Worm (Caenorhabditis elegans): ENCODE measurements around the gene tbc-2.

Gene tbc-2

DNA sequence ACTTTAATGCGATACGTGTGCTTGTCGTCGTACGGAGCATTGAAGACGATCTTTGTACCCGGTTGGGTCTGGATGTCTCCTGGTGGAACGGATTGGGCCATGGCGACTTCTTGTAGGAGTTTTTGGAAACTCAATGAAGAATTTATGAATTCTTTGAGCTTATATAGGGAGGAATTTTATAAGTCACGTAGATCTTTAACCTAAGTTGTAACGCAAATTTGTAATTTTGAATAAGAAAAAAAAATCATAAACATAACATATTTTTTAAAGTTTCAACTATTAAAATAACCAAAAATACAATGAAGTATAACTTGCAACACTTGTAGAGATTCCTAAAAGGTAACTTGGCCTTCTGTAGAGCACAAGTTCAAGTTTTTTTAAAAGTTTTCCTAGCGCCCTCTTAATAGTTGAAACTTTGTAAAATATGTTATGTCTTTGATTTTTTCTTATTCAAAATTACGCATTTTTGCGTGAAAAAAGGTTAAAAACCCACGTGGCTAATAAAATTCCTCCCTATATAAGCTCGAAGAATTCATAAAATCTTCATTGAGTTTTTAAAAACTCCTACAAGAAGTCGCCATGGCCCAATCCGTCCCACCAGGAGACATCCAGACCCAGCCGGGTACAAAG is 29.8 kb downstream of the tbc-2 start, which contains the start of the genes msp-63 and msp-142:
Gene msp-63 (minus strand): TSS at position 101 of the 630 bp plus-strand sequence.
Gene msp-142 (plus strand): TSS at position 580 of the 630 bp plus-strand sequence.
- no peak for TF ChIP-seq K02D7.2 (tag; optimal IDR thresholded peaks at IDR 0.05)
- no peak for TF ChIP-seq hlh-8 (tag; optimal IDR thresholded peaks at IDR 0.05)

DNA sequence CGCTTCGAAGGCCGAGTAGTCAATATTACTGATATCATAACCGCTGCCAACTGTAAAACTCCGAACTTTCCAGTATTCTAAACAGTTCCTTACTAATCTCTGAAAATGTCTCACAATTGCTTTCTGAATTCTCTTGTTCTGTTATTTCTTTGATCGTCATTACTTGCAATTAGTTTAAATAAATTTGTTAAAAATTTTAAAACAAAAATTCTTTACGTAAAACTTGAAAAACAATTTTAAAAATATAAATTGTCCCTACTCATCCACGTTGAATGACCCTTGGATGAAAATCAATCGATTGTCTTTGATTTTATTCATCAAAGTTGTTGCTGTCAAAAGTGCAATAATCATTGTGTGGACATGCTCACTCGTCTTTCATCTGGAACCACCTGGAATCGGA is 33.0 kb downstream of the tbc-2 start, which contains the start of gene acdh-8:
Gene acdh-8 (plus strand): TSS at position 301 of the 400 bp plus-strand sequence.
- TF ChIP-seq syd-9 (tag; optimal IDR thresholded peaks at IDR 0.05) (no peak), K02D7.2 (tag; optimal IDR thresholded peaks at IDR 0.05) (no peak), pros-1 (tag; optimal IDR thresholded peaks at IDR 0.05) (no peak), ceh-30 (tag; optimal IDR thresholded peaks at IDR 0.05) (no peak), nhr-232 (tag; optimal IDR thresholded peaks at IDR 0.05) (no peak), ceh-2 (tag; optimal IDR thresholded peaks at IDR 0.05) (no peak), unc-55 (GFP tag; optimal IDR thresholded peaks at IDR 0.05) (no peak), pha-4 (tag; optimal IDR thresholded peaks at IDR 0.05) (no peak), ets-4 (tag; optimal IDR thresholded peaks at IDR 0.05) (no peak), K09A11.1 (tag; optimal IDR thresholded peaks at IDR 0.05; ENCODE audit: insufficient read depth) (no peak), dmd-4 (tag; optimal IDR thresholded peaks at IDR 0.05; ENCODE audit: borderline replicate concordance) (no peak), hlh-6 (tag; optimal IDR thresholded peaks at IDR 0.05) (no peak), sdc-2 (tag; optimal IDR thresholded peaks at IDR 0.05) (no peak), zip-5 (tag; optimal IDR thresholded peaks at IDR 0.05) (no peak), T23F11.4 (GFP tag; optimal IDR thresholded peaks at IDR 0.05) (no peak), unc-42 (tag; optimal IDR thresholded peaks at IDR 0.05) (no peak), ceh-19 (GFP tag; optimal IDR thresholded peaks at IDR 0.05) (no peak)

DNA sequence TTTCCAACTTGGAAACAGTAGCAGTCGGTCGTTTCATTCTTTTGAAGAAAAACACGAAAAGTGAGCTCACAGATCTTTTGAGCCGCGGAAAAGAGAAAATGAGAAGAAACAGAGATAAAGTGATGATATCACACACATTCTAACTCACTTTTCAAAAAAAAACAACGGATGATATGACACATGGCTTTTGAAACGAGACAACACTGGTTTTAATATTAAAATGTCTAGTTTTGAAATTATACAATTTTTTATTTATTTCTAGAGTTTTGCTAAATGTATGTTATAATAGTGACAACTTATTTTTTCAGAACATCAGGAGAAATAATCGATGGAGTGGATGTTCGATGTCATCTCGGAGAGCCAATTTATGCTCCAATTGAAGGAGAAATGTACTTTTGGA is 34.8 kb downstream of the tbc-2 start, which contains the start of gene K05F1.14:
Gene K05F1.14 (minus strand): TSS at position 101 of the 400 bp plus-strand sequence.
- TF ChIP-seq che-1 (tag; optimal IDR thresholded peaks at IDR 0.05) (no peak), ceh-18 (tag; optimal IDR thresholded peaks at IDR 0.05) (no peak), ttx-3 (tag; optimal IDR thresholded peaks at IDR 0.05) (no peak), ahr-1 (tag; optimal IDR thresholded peaks at IDR 0.05) (no peak), gmeb-2 (tag; optimal IDR thresholded peaks at IDR 0.05) (no peak), ceh-14 (tag; optimal IDR thresholded peaks at IDR 0.05) (no peak), hlh-13 (GFP tag; optimal IDR thresholded peaks at IDR 0.05) (no peak), ceh-22 (tag; optimal IDR thresholded peaks at IDR 0.05) (no peak), ceh-6 (GFP tag; optimal IDR thresholded peaks at IDR 0.05) (no peak), unc-3 (GFP tag; conservative IDR thresholded peaks at IDR 0.05) (no peak), unc-3 (tag; optimal IDR thresholded peaks at IDR 0.05) (no peak), ama-1 (optimal IDR thresholded peaks at IDR 0.05) (no peak), T23F11.4 (GFP tag; optimal IDR thresholded peaks at IDR 0.05) (no peak), sdc-2 (tag; optimal IDR thresholded peaks at IDR 0.05) (no peak)

DNA sequence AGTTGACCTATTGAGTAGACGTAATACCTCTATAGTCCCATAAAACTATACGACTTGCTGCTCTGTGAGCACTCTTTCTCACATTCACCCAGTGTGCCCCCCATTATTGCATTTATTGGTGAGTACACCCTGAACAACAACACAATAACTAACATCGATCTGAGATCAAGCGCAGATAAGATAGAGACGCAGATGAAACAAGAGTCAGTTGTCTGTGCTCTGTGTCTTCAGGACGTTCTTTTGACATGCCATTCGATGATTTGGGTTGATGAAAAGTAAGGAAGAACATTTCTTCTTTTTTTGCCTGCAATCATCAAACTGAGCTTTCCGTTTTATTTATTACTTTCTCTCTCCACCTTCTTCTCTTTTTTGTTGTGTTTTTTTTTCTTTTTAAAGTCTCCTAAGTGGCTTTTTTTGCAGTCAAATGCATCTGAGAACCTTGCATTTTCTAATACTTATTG is 36.9 kb downstream of the tbc-2 start, which contains the start of gene lect-2:
Gene lect-2 (plus strand): TSS at position 411 of the 461 bp plus-strand sequence.
- TF ChIP-seq unc-55 (GFP tag; optimal IDR thresholded peaks at IDR 0.05) (peak; percentile 35), ttx-3 (tag; optimal IDR thresholded peaks at IDR 0.05) (no peak)

DNA sequence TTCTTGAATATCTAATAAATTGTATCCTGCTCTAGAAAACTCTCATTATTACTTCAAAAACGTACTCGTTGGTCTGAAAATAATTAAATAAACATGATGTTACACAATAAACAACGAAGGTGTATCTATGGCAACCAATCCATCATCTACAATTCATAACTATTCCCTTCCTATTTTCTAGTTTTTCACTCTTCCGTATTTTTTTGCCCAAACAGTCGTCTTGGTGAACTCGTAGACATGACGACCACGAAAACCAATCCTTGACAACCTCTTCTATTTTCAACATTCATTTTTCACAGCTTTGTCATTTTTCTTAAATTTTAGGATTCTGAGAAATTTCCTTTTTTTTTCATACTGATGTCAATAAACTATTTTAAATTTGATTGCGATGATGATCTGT is 38.4 kb downstream of the tbc-2 start, which contains the start of gene K05F1.13:
Gene K05F1.13 (plus strand): TSS at position 301 of the 400 bp plus-strand sequence.
- no peak for TF ChIP-seq unc-86 (tag; optimal IDR thresholded peaks at IDR 0.05)
- TF ChIP-seq che-1 (tag; optimal IDR thresholded peaks at IDR 0.05) = no peak
- TF ChIP-seq unc-55 (GFP tag; optimal IDR thresholded peaks at IDR 0.05) = no peak
- TF ChIP-seq mec-3 (tag; optimal IDR thresholded peaks at IDR 0.05; ENCODE audit: borderline replicate concordance) = no peak
- TF ChIP-seq ceh-18 (tag; optimal IDR thresholded peaks at IDR 0.05) = no peak
- no peak for TF ChIP-seq ttx-3 (tag; optimal IDR thresholded peaks at IDR 0.05)
- TF ChIP-seq zip-5 (tag; optimal IDR thresholded peaks at IDR 0.05) = no peak
- no peak for TF ChIP-seq hlh-15 (tag; optimal IDR thresholded peaks at IDR 0.05)
- no peak for TF ChIP-seq fax-1 (tag; optimal IDR thresholded peaks at IDR 0.05)
- TF ChIP-seq Y22D7AL.16 (tag; optimal IDR thresholded peaks at IDR 0.05) = no peak
- TF ChIP-seq hlh-8 (tag; optimal IDR thresholded peaks at IDR 0.05) = no peak
